Fruit fly (Drosophila melanogaster): ENCODE data around the gene m.

Gene m

dm6 chrX:11806196-11806595, 52.1 kb downstream of the m start (continued):
- peak; percentile 37 for TF ChIP-seq Dp (GFP tag; optimal IDR thresholded peaks at IDR 0.05)
- no peak for TF ChIP-seq gsb (GFP tag; IDR thresholded peaks at IDR 0.05)
- peak; percentile 67; the same call in 2 of the 3 replicates for TF ChIP-seq ci (GFP tag; IDR thresholded peaks at IDR 0.05)
- no peak for TF ChIP-seq CG16813 (GFP tag; IDR thresholded peaks at IDR 0.05; ENCODE audit: partially characterized antibody)
- no peak for TF ChIP-seq tll (GFP tag; optimal IDR thresholded peaks at IDR 0.05)
- TF ChIP-seq caup (GFP tag; optimal IDR thresholded peaks at IDR 0.05; ENCODE audit: severe bottlenecking), result peak; percentile 43
- no peak for TF ChIP-seq ind (GFP tag; optimal IDR thresholded peaks at IDR 0.05)
- no peak for TF ChIP-seq schlank (tag; optimal IDR thresholded peaks at IDR 0.05)
- TF ChIP-seq pzg (GFP tag; optimal IDR thresholded peaks at IDR 0.05), result peak; percentile 53
- no peak for TF ChIP-seq CG13123 (GFP tag; optimal IDR thresholded peaks at IDR 0.05)
- no peak for TF ChIP-seq CG14050 (GFP tag; IDR thresholded peaks at IDR 0.05)
- no peak for TF ChIP-seq CG4424 (GFP tag; optimal IDR thresholded peaks at IDR 0.05)
- peak; percentile 52 for TF ChIP-seq CG18599 (GFP tag; optimal IDR thresholded peaks at IDR 0.05)
- no peak for TF ChIP-seq Dad (GFP tag; optimal IDR thresholded peaks at IDR 0.05)
- TF ChIP-seq Lhr (GFP tag; optimal IDR thresholded peaks at IDR 0.05), result peak; percentile 8
- no peak for TF ChIP-seq NC2β (GFP tag; optimal IDR thresholded peaks at IDR 0.05)
- TF ChIP-seq Sin3A (optimal IDR thresholded peaks at IDR 0.05), result no peak
- TF ChIP-seq gfzf (GFP tag; optimal IDR thresholded peaks at IDR 0.05), result peak; percentile 12
- no peak for TF ChIP-seq CG14667 (GFP tag; IDR thresholded peaks at IDR 0.05)
- no peak for TF ChIP-seq CG11085 (GFP tag; IDR thresholded peaks at IDR 0.05)
- TF ChIP-seq Hand (GFP tag; optimal IDR thresholded peaks at IDR 0.05), result peak; percentile 21
- peak; percentile 44 for TF ChIP-seq Dref (GFP tag; IDR thresholded peaks at IDR 0.05)
- no peak for TF ChIP-seq br (optimal IDR thresholded peaks at IDR 0.05)
- no peak for TF ChIP-seq gro (GFP tag; optimal IDR thresholded peaks at IDR 0.05)
- TF ChIP-seq CG9932 (GFP tag; IDR thresholded peaks at IDR 0.05), result peak; percentile 45; the same call in 1 of the 2 replicates
- peak; percentile 32 for TF ChIP-seq Max (GFP tag; optimal IDR thresholded peaks at IDR 0.05)
- no peak for TF ChIP-seq chif (GFP tag; optimal IDR thresholded peaks at IDR 0.05)
- TF ChIP-seq CG11247 (GFP tag; IDR thresholded peaks at IDR 0.05), result no peak
- TF ChIP-seq emc (GFP tag; optimal IDR thresholded peaks at IDR 0.05), result no peak
- peak; percentile 6 for TF ChIP-seq grau (tag; optimal IDR thresholded peaks at IDR 0.05)
- no peak for TF ChIP-seq H2.0 (GFP tag; IDR thresholded peaks at IDR 0.05)
- TF ChIP-seq Bgb (GFP tag; IDR thresholded peaks at IDR 0.05; ENCODE audit: partially characterized antibody), result no peak; the same call in 1 of the 2 replicates
- no peak for TF ChIP-seq CG17612 (GFP tag; IDR thresholded peaks at IDR 0.05)
- no peak for TF ChIP-seq CG31441 (GFP tag; IDR thresholded peaks at IDR 0.05)
- TF ChIP-seq da (GFP tag; optimal IDR thresholded peaks at IDR 0.05), result no peak
- no peak for TF ChIP-seq phol (tag; optimal IDR thresholded peaks at IDR 0.05)
- no peak for TF ChIP-seq sim (GFP tag; IDR thresholded peaks at IDR 0.05)
- TF ChIP-seq gsb-n (tag; optimal IDR thresholded peaks at IDR 0.05), result no peak
- no peak for TF ChIP-seq Oli (tag; optimal IDR thresholded peaks at IDR 0.05)
- no peak for TF ChIP-seq CG34224 (GFP tag; IDR thresholded peaks at IDR 0.05; ENCODE audit: partially characterized antibody)
- no peak for TF ChIP-seq CG7372 (GFP tag; IDR thresholded peaks at IDR 0.05)
- no peak for TF ChIP-seq inv (GFP tag; IDR thresholded peaks at IDR 0.05; ENCODE audit: partially characterized antibody)
- TF ChIP-seq dati (GFP tag; IDR thresholded peaks at IDR 0.05), result no peak
- no peak for TF ChIP-seq p53 (GFP tag; optimal IDR thresholded peaks at IDR 0.05)
- TF ChIP-seq zf30C (GFP tag; optimal IDR thresholded peaks at IDR 0.05), result peak; percentile 19
- TF ChIP-seq ERR (GFP tag; optimal IDR thresholded peaks at IDR 0.05), result no peak
- peak; percentile 24 for TF ChIP-seq CG7987 (GFP tag; optimal IDR thresholded peaks at IDR 0.05)
- TF ChIP-seq cas (GFP tag; IDR thresholded peaks at IDR 0.05), result no peak
- TF ChIP-seq CG11504 (tag; optimal IDR thresholded peaks at IDR 0.05), result peak; percentile 21
- TF ChIP-seq Bteb2 (GFP tag; optimal IDR thresholded peaks at IDR 0.05), result no peak
- TF ChIP-seq NFAT (GFP tag; IDR thresholded peaks at IDR 0.05), result no peak
- no peak for TF ChIP-seq seq (GFP tag; IDR thresholded peaks at IDR 0.05)
